Fruit fly (Drosophila melanogaster) whole organism, wandering third instar larva: ENCODE data around the gene EndoGI.

ENCODE experiments used
- Abd-B ChIP-seq: fragments of >200 bp; optimal IDR thresholded peaks from 2 replicates; lab custom pipeline; 2017; ENCODE audit warnings: missing biosample characterization, missing genetic modification characterization
- CG32264 ChIP-seq: fragments of 200-800 bp; sonication (Bioruptor generic); optimal IDR thresholded peaks from 2 replicates; lab custom pipeline; 2016; ENCODE audit warnings: missing biosample characterization, missing genetic modification characterization
- CG9705 ChIP-seq: fragments of 200-800 bp; sonication (Bioruptor generic); optimal IDR thresholded peaks from 2 replicates; lab custom pipeline; 2018; ENCODE audit warnings: missing biosample characterization, mild to moderate bottlenecking, missing genetic modification characterization
- CrebA ChIP-seq: fragments of 200-800 bp; sonication (Bioruptor generic); optimal IDR thresholded peaks from 2 replicates; lab custom pipeline; 2016; ENCODE audit warnings: missing biosample characterization, mild to moderate bottlenecking, missing genetic modification characterization, borderline replicate concordance
- Dfd ChIP-seq: fragments of >200 bp; optimal IDR thresholded peaks from 2 replicates; lab custom pipeline; 2017; ENCODE audit warnings: missing biosample characterization, missing genetic modification characterization
- Dif ChIP-seq: fragments of 200-275, 200-300 bp; sonication (Bioruptor generic); optimal IDR thresholded peaks from 2 replicates; lab custom pipeline; 2018; ENCODE audit warnings: missing biosample characterization, missing genetic modification characterization; ENCODE audit not compliant: partially characterized antibody
- GATAd ChIP-seq: sonication (Bioruptor generic); optimal IDR thresholded peaks from 2 replicates; lab custom pipeline; 2016; ENCODE audit warnings: missing biosample characterization, missing genetic modification characterization
- HLH106 ChIP-seq: fragments of 200-800 bp; optimal IDR thresholded peaks from 3 replicates; lab custom pipeline; 2019; ENCODE audit warnings: missing biosample characterization, mild to moderate bottlenecking, missing genetic modification characterization, moderate library complexity
- Hnf4 ChIP-seq: fragments of 200-800 bp; sonication (Bioruptor generic); optimal IDR thresholded peaks from 2 replicates; lab custom pipeline; 2016; ENCODE audit warnings: missing biosample characterization, mild to moderate bottlenecking, missing genetic modification characterization
- Hr78 ChIP-seq: fragments of >200 bp; optimal IDR thresholded peaks from 2 replicates; lab custom pipeline; 2017; ENCODE audit warnings: missing biosample characterization, missing genetic modification characterization
- Hr83 ChIP-seq: fragments of 200-300 bp; sonication (Bioruptor generic); optimal IDR thresholded peaks from 2 replicates; lab custom pipeline; 2016; ENCODE audit warnings: missing biosample characterization, mild to moderate bottlenecking, missing genetic modification characterization, moderate library complexity; ENCODE audit not compliant: poor library complexity, severe bottlenecking
- Jra ChIP-seq: sonication (Bioruptor generic); optimal IDR thresholded peaks from 2 replicates; lab custom pipeline; 2016; ENCODE audit warnings: missing biosample characterization, missing genetic modification characterization
- Mio ChIP-seq: sonication (Bioruptor generic); optimal IDR thresholded peaks from 2 replicates; lab custom pipeline; 2016; ENCODE audit warnings: missing biosample characterization, missing genetic modification characterization
- Myc ChIP-seq: fragments of >200 bp; optimal IDR thresholded peaks from 2 replicates; lab custom pipeline; 2017
- OdsH ChIP-seq: fragments of 200-800 bp; sonication (Bioruptor generic); optimal IDR thresholded peaks from 2 replicates; lab custom pipeline; 2016; ENCODE audit warnings: missing biosample characterization, mild to moderate bottlenecking, missing genetic modification characterization
- Rel ChIP-seq, 2 experiments: fragments of 200-800 bp; sonication (Bioruptor generic) in 1 of 2; optimal IDR thresholded peaks; 2 replicates in 1 of 2; 3 replicates in 1 of 2; lab custom pipeline; 2016 to 2019; ENCODE audit warnings: mild to moderate bottlenecking in 2 of 2, missing biosample characterization in 2 of 2, missing genetic modification characterization in 2 of 2, moderate library complexity in 1 of 2
- Sp1 ChIP-seq: fragments of 200-800 bp; sonication (Bioruptor generic); optimal IDR thresholded peaks from 3 replicates; lab custom pipeline; 2019; ENCODE audit warnings: missing biosample characterization, mild to moderate bottlenecking, missing genetic modification characterization, moderate library complexity
- Vsx2 ChIP-seq: fragments of 200-300, 225-300 bp; sonication (Bioruptor generic); optimal IDR thresholded peaks from 2 replicates; lab custom pipeline; 2018; ENCODE audit warnings: missing biosample characterization, missing genetic modification characterization; ENCODE audit not compliant: partially characterized antibody
- br ChIP-seq: fragments of 200-800 bp; sonication (Bioruptor generic); optimal IDR thresholded peaks from 2 replicates; lab custom pipeline; 2016; ENCODE audit warnings: missing biosample characterization, missing genetic modification characterization
- brk ChIP-seq: fragments of 200-800 bp; sonication (Bioruptor generic); optimal IDR thresholded peaks from 2 replicates; lab custom pipeline; 2016; ENCODE audit warnings: missing biosample characterization, mild to moderate bottlenecking, missing genetic modification characterization
- dl ChIP-seq, 2 experiments: fragments of 175-275, 200-275 bp in 1 of 2; fragments of 200-275 bp in 1 of 2; sonication (Bioruptor generic); optimal IDR thresholded peaks; lab custom pipeline; 2018; ENCODE audit warnings: mild to moderate bottlenecking in 2 of 2, missing biosample characterization in 2 of 2, missing genetic modification characterization in 2 of 2, moderate library complexity in 2 of 2; ENCODE audit not compliant: partially characterized antibody in 2 of 2, insufficient read depth in 1 of 2
- dmrt93B ChIP-seq: fragments of 200-800 bp; sonication (Bioruptor generic); optimal IDR thresholded peaks from 2 replicates; lab custom pipeline; 2018; ENCODE audit warnings: missing biosample characterization, mild to moderate bottlenecking, missing genetic modification characterization
- dsf ChIP-seq: sonication (Bioruptor generic); optimal IDR thresholded peaks from 2 replicates; lab custom pipeline; 2016; ENCODE audit warnings: missing biosample characterization, missing genetic modification characterization, borderline replicate concordance
- ey ChIP-seq: fragments of 200-800 bp; sonication (Bioruptor generic); optimal IDR thresholded peaks from 2 replicates; lab custom pipeline; 2016; ENCODE audit warnings: missing biosample characterization, missing genetic modification characterization
- foxo ChIP-seq, 2 experiments: fragments of 200-800 bp; sonication (Bioruptor generic); optimal IDR thresholded peaks; 2 replicates in 1 of 2; 3 replicates in 1 of 2; lab custom pipeline; 2016 to 2017; ENCODE audit warnings: missing biosample characterization in 2 of 2, missing genetic modification characterization in 2 of 2
- fru ChIP-seq: fragments of 200-800 bp; sonication (Bioruptor generic); optimal IDR thresholded peaks from 3 replicates; lab custom pipeline; 2016; ENCODE audit warnings: missing biosample characterization, mild to moderate bottlenecking, missing genetic modification characterization
- h ChIP-seq: fragments of 200-800 bp; sonication (Bioruptor generic); optimal IDR thresholded peaks from 3 replicates; lab custom pipeline; 2016; ENCODE audit warnings: missing biosample characterization, mild to moderate bottlenecking, missing genetic modification characterization
- jim ChIP-seq: fragments of 175-275, 200-325 bp; sonication (Bioruptor generic); optimal IDR thresholded peaks from 2 replicates; lab custom pipeline; 2016; ENCODE audit warnings: missing biosample characterization, mild to moderate bottlenecking, missing genetic modification characterization
- lola ChIP-seq: fragments of >200 bp; optimal IDR thresholded peaks from 2 replicates; lab custom pipeline; 2017; ENCODE audit warnings: missing biosample characterization, missing genetic modification characterization
- pan ChIP-seq: fragments of >200 bp; optimal IDR thresholded peaks from 2 replicates; lab custom pipeline; 2017
- psq ChIP-seq: fragments of 200-800 bp; sonication (Bioruptor generic); optimal IDR thresholded peaks from 3 replicates; lab custom pipeline; 2017; ENCODE audit warnings: missing biosample characterization, mild to moderate bottlenecking, missing genetic modification characterization, moderate library complexity
- rgr ChIP-seq: fragments of 200-800 bp; sonication (Bioruptor generic); optimal IDR thresholded peaks from 3 replicates; lab custom pipeline; 2016; ENCODE audit warnings: missing biosample characterization, mild to moderate bottlenecking, missing genetic modification characterization
- sage ChIP-seq: fragments of 200-800 bp; sonication (Bioruptor generic); optimal IDR thresholded peaks from 2 replicates; lab custom pipeline; 2016; ENCODE audit warnings: missing biosample characterization, mild to moderate bottlenecking, missing genetic modification characterization
- sv ChIP-seq: fragments of 200-800 bp; sonication (Bioruptor generic); optimal IDR thresholded peaks from 3 replicates; lab custom pipeline; 2016; ENCODE audit warnings: missing biosample characterization, missing genetic modification characterization
- tai ChIP-seq: sonication (Bioruptor generic); optimal IDR thresholded peaks from 2 replicates; lab custom pipeline; 2016; ENCODE audit warnings: missing biosample characterization, missing genetic modification characterization
- usp ChIP-seq: fragments of >200 bp; optimal IDR thresholded peaks from 2 replicates; lab custom pipeline; 2017; ENCODE audit warnings: missing biosample characterization, missing genetic modification characterization
- woc ChIP-seq: sonication (Bioruptor generic); optimal IDR thresholded peaks from 2 replicates; lab custom pipeline; 2016; ENCODE audit warnings: missing biosample characterization, mild to moderate bottlenecking, missing genetic modification characterization

The EndoGI gene

DNA sequence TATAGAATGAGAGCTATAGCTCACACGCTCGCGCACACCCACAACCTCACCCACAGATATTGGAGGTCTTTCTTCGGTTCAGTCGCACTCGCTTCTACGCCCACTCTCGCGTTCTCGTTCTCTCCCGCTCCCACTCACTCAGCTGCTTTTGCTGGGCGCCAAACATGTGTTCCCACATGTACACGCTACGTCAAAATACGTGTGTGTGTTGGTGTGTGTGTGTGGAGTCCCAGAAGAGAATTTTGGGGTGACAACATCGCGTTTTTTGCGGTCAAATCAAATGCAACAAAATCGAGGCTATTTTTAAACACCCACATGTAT lies 14.0 kb downstream of the EndoGI start:
- TF ChIP-seq Rel (GFP tag; optimal IDR thresholded peaks at IDR 0.05; lab: Kevin White, UChicago) (no peak), Rel (tag; optimal IDR thresholded peaks at IDR 0.05; lab: Kevin White, UChicago) (peak; percentile 81), Vsx2 (no peak), dmrt93B (GFP tag; lab: Kevin White, UChicago) (no peak), Abd-B (GFP tag; lab: Kevin White, UChicago) (no peak), Hr83 (GFP tag; lab: Kevin White, UChicago) (peak; percentile 52), foxo (GFP tag; optimal IDR thresholded peaks at IDR 0.05; lab: Kevin White, UChicago) (no peak), Dif (GFP tag; lab: Kevin White, UChicago) (peak; percentile 89), CrebA (peak; percentile 31), dl (GFP tag; optimal IDR thresholded peaks at IDR 0.05; lab: Kevin White, UChicago; ENCODE audit: insufficient read depth in 1 of 2, partially characterized antibody in 2 of 2) (peak; percentile 65 to 85), pan (lab: Kevin White, UChicago) (no peak), brk (GFP tag; lab: Kevin White, UChicago) (no peak), fru (GFP tag; lab: Kevin White, UChicago) (no peak), OdsH (GFP tag; lab: Kevin White, UChicago) (no peak), Dfd (GFP tag; lab: Kevin White, UChicago) (no peak), jim (GFP tag; lab: Kevin White, UChicago) (no peak), sv (GFP tag; lab: Kevin White, UChicago) (no peak), CG32264 (no peak)

DNA sequence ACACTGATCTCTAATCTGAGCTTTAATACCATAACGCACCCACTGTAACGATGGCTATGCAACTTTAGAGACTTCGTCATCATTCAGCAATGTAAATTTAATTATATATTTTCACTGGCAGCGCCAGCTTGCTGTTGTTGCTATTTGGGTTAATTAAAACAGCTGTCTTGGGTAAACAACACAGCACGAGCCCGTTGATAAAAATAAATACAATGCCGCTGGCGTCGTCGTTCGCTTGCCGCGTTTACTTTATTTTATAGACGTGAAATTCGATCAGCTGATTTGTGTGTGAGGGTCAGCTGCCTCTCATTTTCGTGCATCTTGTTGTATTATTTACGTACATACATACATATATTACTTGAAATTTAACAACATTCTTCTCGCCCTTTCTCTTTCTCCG lies 15.2 kb downstream of the EndoGI start:
- TF ChIP-seq sage (peak; percentile 40), Abd-B (GFP tag; lab: Kevin White, UChicago) (no peak), OdsH (GFP tag; lab: Kevin White, UChicago) (peak; percentile 57), rgr (GFP tag; lab: Kevin White, UChicago) (peak; percentile 67), dsf (GFP tag; lab: Kevin White, UChicago) (no peak), woc (no peak), Mio (GFP tag; lab: Kevin White, UChicago) (no peak), Dfd (GFP tag; lab: Kevin White, UChicago) (no peak), foxo (GFP tag; optimal IDR thresholded peaks at IDR 0.05; lab: Kevin White, UChicago) (peak in 1 of 2 experiments; percentile 10), ey (GFP tag; lab: Kevin White, UChicago) (peak; percentile 31), Rel (GFP tag; optimal IDR thresholded peaks at IDR 0.05; lab: Kevin White, UChicago) (no peak), Rel (tag; optimal IDR thresholded peaks at IDR 0.05; lab: Kevin White, UChicago) (peak; percentile 73), usp (GFP tag; lab: Kevin White, UChicago) (no peak), br (GFP tag; lab: Kevin White, UChicago) (peak; percentile 67), CG32264 (peak; percentile 42), Hr78 (GFP tag; lab: Kevin White, UChicago) (no peak), CG9705 (GFP tag; lab: Kevin White, UChicago) (no peak), GATAd (GFP tag; lab: Kevin White, UChicago) (no peak), tai (GFP tag; lab: Kevin White, UChicago) (peak; percentile 67), psq (GFP tag; lab: Kevin White, UChicago) (peak; percentile 13), Vsx2 (no peak), Sp1 (GFP tag; lab: Kevin White, UChicago) (peak; percentile 14), dmrt93B (GFP tag; lab: Kevin White, UChicago) (peak; percentile 18), pan (lab: Kevin White, UChicago) (no peak), jim (GFP tag; lab: Kevin White, UChicago) (peak; percentile 63), Jra (GFP tag; lab: Kevin White, UChicago) (peak; percentile 36), HLH106 (tag; lab: Kevin White, UChicago) (peak; percentile 22), dl (GFP tag; optimal IDR thresholded peaks at IDR 0.05; lab: Kevin White, UChicago; ENCODE audit: insufficient read depth in 1 of 2, partially characterized antibody in 2 of 2) (no peak), CrebA (peak; percentile 26), Myc (lab: Kevin White, UChicago) (no peak), Hnf4 (GFP tag; lab: Kevin White, UChicago) (peak; percentile 64), lola (GFP tag; lab: Kevin White, UChicago) (no peak), Dif (GFP tag; lab: Kevin White, UChicago) (no peak), brk (GFP tag; lab: Kevin White, UChicago) (peak; percentile 65), fru (GFP tag; lab: Kevin White, UChicago) (peak; percentile 48), Hr83 (GFP tag; lab: Kevin White, UChicago) (peak; percentile 81), h (peak; percentile 86)
